Fruit fly (Drosophila melanogaster) whole organism, embryonic: Measurements from ENCODE around the gene sdk.

Source experiments
- Blimp-1 ChIP-seq: fragments of 200-800 bp; sonication (Bioruptor generic); optimal IDR thresholded peaks from 3 replicates; lab custom pipeline; 2018; ENCODE audit warnings: missing biosample characterization, missing genetic modification characterization, mild to moderate bottlenecking, moderate library complexity, missing genetic modification reagents
- Bteb2 ChIP-seq: fragments of 200-800 bp; sonication (Bioruptor generic); optimal IDR thresholded peaks from 2 replicates; lab custom pipeline; 2016; ENCODE audit warnings: missing biosample characterization, missing genetic modification characterization
- CG10979 ChIP-seq: fragments of 200-800 bp; sonication (Bioruptor generic); optimal IDR thresholded peaks from 2 replicates; lab custom pipeline; 2018; ENCODE audit warnings: missing biosample characterization, mild to moderate bottlenecking, missing genetic modification characterization, moderate library complexity
- CG11560 ChIP-seq: fragments of 200-800 bp; sonication (Bioruptor generic); IDR thresholded peaks from 3 replicates; pipeline ENCODE4 v1.3.6; 2022; ENCODE audit warnings: missing biosample characterization, missing genetic modification characterization
- CG11696 ChIP-seq: fragments of 200-800 bp; sonication (Bioruptor generic); IDR thresholded peaks from 2 replicates; pipeline ENCODE4 v1.3.6; 2022; ENCODE audit warnings: missing biosample characterization, missing genetic modification characterization
- CG12769 ChIP-seq: fragments of 200-800 bp; sonication (Bioruptor generic); optimal IDR thresholded peaks from 2 replicates; lab custom pipeline; 2019; ENCODE audit warnings: missing biosample characterization, mild to moderate bottlenecking, missing genetic modification characterization, moderate library complexity
- CG13287 ChIP-seq: fragments of 200-800 bp; sonication (Bioruptor generic); IDR thresholded peaks from 2 replicates; pipeline ENCODE4 v1.3.6; 2022; ENCODE audit warnings: missing biosample characterization, missing genetic modification characterization; ENCODE audit not compliant: partially characterized antibody
- CG15601 ChIP-seq: fragments of 200-800 bp; sonication (Bioruptor generic); optimal IDR thresholded peaks from 3 replicates; lab custom pipeline; 2019; ENCODE audit warnings: missing biosample characterization, mild to moderate bottlenecking, missing genetic modification characterization, moderate library complexity
- CG17186 ChIP-seq: fragments of 200-800 bp; sonication (Bioruptor generic); optimal IDR thresholded peaks from 3 replicates; lab custom pipeline; 2017; ENCODE audit warnings: missing biosample characterization, missing genetic modification reagents, missing genetic modification characterization
- CG17385 ChIP-seq: fragments of 200-800 bp; sonication (Bioruptor generic); optimal IDR thresholded peaks from 3 replicates; lab custom pipeline; 2018; ENCODE audit warnings: missing biosample characterization, mild to moderate bottlenecking, missing genetic modification characterization
- CG31224 ChIP-seq: fragments of 200-800 bp; sonication (Bioruptor generic); IDR thresholded peaks from 2 replicates; pipeline ENCODE4 v1.3.6; 2022; ENCODE audit warnings: missing biosample characterization, missing genetic modification characterization
- CG34422 ChIP-seq: fragments of 200-800 bp; sonication (Bioruptor generic); IDR thresholded peaks from 3 replicates; pipeline ENCODE4 v1.3.6; 2022; ENCODE audit warnings: missing biosample characterization, missing genetic modification characterization
- CG42726 ChIP-seq: fragments of 200-800 bp; sonication (Bioruptor generic); IDR thresholded peaks from 2 replicates; pipeline ENCODE4 v1.3.6; 2022; ENCODE audit warnings: missing biosample characterization, missing genetic modification characterization; ENCODE audit not compliant: partially characterized antibody
- CG5953 ChIP-seq: fragments of 200-800 bp; sonication (Bioruptor generic); IDR thresholded peaks from 2 replicates; pipeline ENCODE4 v1.3.6; 2022; ENCODE audit warnings: missing biosample characterization, missing genetic modification characterization
- CG6254 ChIP-seq: fragments of 200-800 bp; sonication (Bioruptor generic); optimal IDR thresholded peaks from 3 replicates; lab custom pipeline; 2017; ENCODE audit warnings: mild to moderate bottlenecking, missing biosample characterization, missing genetic modification reagents, missing genetic modification characterization
- CG6765 ChIP-seq: fragments of 200-800 bp; sonication (Bioruptor generic); optimal IDR thresholded peaks from 3 replicates; lab custom pipeline; 2017; ENCODE audit warnings: missing biosample characterization, mild to moderate bottlenecking, missing genetic modification characterization
- CG6813 ChIP-seq: fragments of 200-800 bp; sonication (Bioruptor generic); optimal IDR thresholded peaks from 2 replicates; lab custom pipeline; 2017; ENCODE audit warnings: missing biosample characterization, missing genetic modification characterization, mild to moderate bottlenecking, moderate library complexity, missing genetic modification reagents
- CG7928 ChIP-seq: fragments of 200-800 bp; sonication (Bioruptor generic); optimal IDR thresholded peaks from 2 replicates; lab custom pipeline; 2017; ENCODE audit warnings: missing biosample characterization, mild to moderate bottlenecking, missing genetic modification characterization
- CG8944 ChIP-seq: fragments of 200-800 bp; sonication (Bioruptor generic); optimal IDR thresholded peaks from 3 replicates; lab custom pipeline; 2016; ENCODE audit warnings: missing biosample characterization, missing genetic modification characterization
- CG9797 ChIP-seq: fragments of 200-800 bp; sonication (Bioruptor generic); optimal IDR thresholded peaks from 3 replicates; lab custom pipeline; 2018; ENCODE audit warnings: missing biosample characterization, mild to moderate bottlenecking, missing genetic modification characterization
- Chrac-16 ChIP-seq: fragments of 200-800 bp; sonication (Bioruptor generic); optimal IDR thresholded peaks from 3 replicates; lab custom pipeline; 2016; ENCODE audit warnings: missing biosample characterization, missing genetic modification characterization
- Doc3 ChIP-seq: fragments of 200-800 bp; sonication (Bioruptor generic); IDR thresholded peaks from 3 replicates; pipeline ENCODE4 v1.3.6; 2022; ENCODE audit warnings: missing biosample characterization, missing genetic modification characterization; ENCODE audit not compliant: partially characterized antibody
- Ets97D ChIP-seq: fragments of 200-800 bp; sonication (Bioruptor generic); optimal IDR thresholded peaks from 3 replicates; lab custom pipeline; 2016; ENCODE audit warnings: missing biosample characterization, missing genetic modification characterization
- Fer3 ChIP-seq: fragments of 200-800 bp; sonication (Bioruptor generic); optimal IDR thresholded peaks from 2 replicates; lab custom pipeline; 2018; ENCODE audit warnings: missing biosample characterization, mild to moderate bottlenecking, missing genetic modification characterization, moderate library complexity
- Hand ChIP-seq: fragments of 200-800 bp; sonication (Bioruptor generic); optimal IDR thresholded peaks from 2 replicates; lab custom pipeline; 2017; ENCODE audit warnings: mild to moderate bottlenecking, missing biosample characterization, missing genetic modification reagents, missing genetic modification characterization
- NC2α ChIP-seq: fragments of 200-800 bp; sonication (Bioruptor generic); optimal IDR thresholded peaks from 2 replicates; lab custom pipeline; 2016; ENCODE audit warnings: missing biosample characterization, missing genetic modification characterization
- NC2β ChIP-seq: fragments of 200-800 bp; sonication (Bioruptor generic); optimal IDR thresholded peaks from 2 replicates; lab custom pipeline; 2016; ENCODE audit warnings: missing biosample characterization, missing genetic modification characterization
- NFAT ChIP-seq: fragments of 200-800 bp; sonication (Bioruptor generic); IDR thresholded peaks from 2 replicates; pipeline ENCODE4 v1.3.6; 2022; ENCODE audit warnings: missing biosample characterization, missing genetic modification characterization
- Nf-YC ChIP-seq: fragments of 200-800 bp; optimal IDR thresholded peaks from 3 replicates; lab custom pipeline; 2019; ENCODE audit warnings: missing biosample characterization, mild to moderate bottlenecking, missing genetic modification characterization, moderate library complexity
- Oli ChIP-seq: fragments of 200-800 bp; sonication (Bioruptor generic); optimal IDR thresholded peaks from 2 replicates; lab custom pipeline; 2018; ENCODE audit warnings: missing biosample characterization, mild to moderate bottlenecking, missing genetic modification characterization, moderate library complexity
- Opbp ChIP-seq: fragments of 200-800 bp; sonication (Bioruptor generic); IDR thresholded peaks from 3 replicates; pipeline ENCODE4 v1.3.6; 2022; ENCODE audit warnings: missing biosample characterization, missing genetic modification characterization; ENCODE audit not compliant: partially characterized antibody
- Poxn ChIP-seq: fragments of 200-800 bp; sonication (Bioruptor generic); IDR thresholded peaks from 2 replicates; pipeline ENCODE4 v1.3.6; 2022; ENCODE audit warnings: missing biosample characterization, missing genetic modification characterization
- Spps ChIP-seq: fragments of 200-800 bp; sonication (Bioruptor generic); optimal IDR thresholded peaks from 2 replicates; lab custom pipeline; 2018; ENCODE audit warnings: missing biosample characterization, mild to moderate bottlenecking, missing genetic modification characterization
- crol ChIP-seq: fragments of 200-800 bp; sonication (Bioruptor generic); IDR thresholded peaks from 2 replicates; pipeline ENCODE4 v1.3.6; 2022; ENCODE audit warnings: missing biosample characterization, missing genetic modification characterization
- dmrt99B ChIP-seq: fragments of 200-800 bp; sonication (Bioruptor generic); optimal IDR thresholded peaks from 2 replicates; lab custom pipeline; 2018; ENCODE audit warnings: missing biosample characterization, mild to moderate bottlenecking, missing genetic modification characterization, moderate library complexity
- ems ChIP-seq: fragments of 200-800 bp; sonication (Bioruptor generic); optimal IDR thresholded peaks from 3 replicates; lab custom pipeline; 2016; ENCODE audit warnings: missing biosample characterization, missing genetic modification characterization
- fd96Cb ChIP-seq: fragments of 200-800 bp; sonication (Bioruptor generic); optimal IDR thresholded peaks from 2 replicates; lab custom pipeline; 2018; ENCODE audit warnings: missing biosample characterization, mild to moderate bottlenecking, missing genetic modification characterization, moderate library complexity
- gsb ChIP-seq: fragments of 200-800 bp; sonication (Bioruptor generic); IDR thresholded peaks from 2 replicates; pipeline ENCODE4 v1.3.6; 2022; ENCODE audit warnings: missing biosample characterization, missing genetic modification characterization
- gsb-n ChIP-seq: fragments of 200-800 bp; sonication (Bioruptor generic); optimal IDR thresholded peaks from 3 replicates; lab custom pipeline; 2018; ENCODE audit warnings: missing biosample characterization, mild to moderate bottlenecking, missing genetic modification characterization
- h ChIP-seq: fragments of >200 bp; optimal IDR thresholded peaks from 2 replicates; lab custom pipeline; 2017
- jumu ChIP-seq: fragments of 200-800 bp; sonication (Bioruptor generic); optimal IDR thresholded peaks from 3 replicates; lab custom pipeline; 2016; ENCODE audit warnings: missing biosample characterization, missing genetic modification characterization
- lmd ChIP-seq: fragments of 200-800 bp; sonication (Bioruptor generic); IDR thresholded peaks from 2 replicates; pipeline ENCODE4 v1.3.6; 2022; ENCODE audit warnings: missing biosample characterization, missing genetic modification characterization
- org-1 ChIP-seq: fragments of 200-800 bp; sonication (Bioruptor generic); optimal IDR thresholded peaks from 2 replicates; lab custom pipeline; 2017; ENCODE audit warnings: missing biosample characterization, missing genetic modification characterization
- p53 ChIP-seq: fragments of 200-800 bp; sonication (Bioruptor generic); optimal IDR thresholded peaks from 2 replicates; lab custom pipeline; 2016; ENCODE audit warnings: missing biosample characterization, missing genetic modification characterization
- pita ChIP-seq: fragments of 200-800 bp; sonication (Bioruptor generic); optimal IDR thresholded peaks from 2 replicates; lab custom pipeline; 2017; ENCODE audit warnings: missing biosample characterization, mild to moderate bottlenecking, missing genetic modification characterization
- sr ChIP-seq: fragments of 200-800 bp; sonication (Bioruptor generic); IDR thresholded peaks from 3 replicates; pipeline ENCODE4 v1.3.6; 2022; ENCODE audit warnings: missing biosample characterization, missing genetic modification characterization
- sug ChIP-seq: fragments of 200-800 bp; optimal IDR thresholded peaks from 2 replicates; lab custom pipeline; 2019; ENCODE audit warnings: missing biosample characterization, mild to moderate bottlenecking, missing genetic modification characterization, moderate library complexity
- tna ChIP-seq: fragments of 200-800 bp; sonication (Bioruptor generic); IDR thresholded peaks from 2 replicates; pipeline ENCODE4 v1.3.6; 2022; ENCODE audit warnings: missing biosample characterization, missing genetic modification characterization; ENCODE audit not compliant: partially characterized antibody
- trh ChIP-seq: fragments of 200-800 bp; sonication (Bioruptor generic); optimal IDR thresholded peaks from 2 replicates; lab custom pipeline; 2016; ENCODE audit warnings: missing biosample characterization, missing genetic modification characterization
- zen ChIP-seq: fragments of 200-800 bp; sonication (Bioruptor generic); optimal IDR thresholded peaks from 3 replicates; lab custom pipeline; 2018; ENCODE audit warnings: missing biosample characterization, mild to moderate bottlenecking, missing genetic modification characterization, moderate library complexity

sdk gene

DNA sequence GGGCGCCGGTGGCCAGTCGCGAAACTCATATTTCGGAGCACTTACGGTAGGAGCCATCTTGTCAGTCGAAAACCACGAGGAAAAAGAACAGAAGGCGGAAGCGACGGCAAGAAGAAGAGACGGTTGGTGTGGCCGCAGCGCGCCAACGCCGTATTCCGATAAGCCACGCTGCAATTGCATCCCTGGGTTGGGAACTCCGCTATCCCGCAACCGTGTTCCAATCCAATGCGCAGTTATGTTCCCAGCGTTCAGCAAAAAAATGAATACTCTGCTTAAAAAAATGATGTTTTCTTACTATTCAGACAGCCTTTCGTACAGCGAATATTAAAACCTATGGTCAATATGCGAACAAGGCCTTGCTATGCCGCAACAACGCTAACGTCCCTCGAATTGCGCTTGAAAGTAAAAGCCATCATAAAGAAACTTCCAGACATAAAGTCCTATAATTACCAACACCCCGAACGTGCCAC lies 78.4 kb downstream of the sdk start, which contains the start of gene RpL22 (continued):
- TF ChIP-seq Doc3 (GFP tag; lab: Robert Waterston, UW) (no peak), tna (GFP tag; lab: Robert Waterston, UW) (no peak), Ets97D (GFP tag; lab: Kevin White, UChicago) (peak; percentile 100), CG9797 (GFP tag; lab: Kevin White, UChicago) (peak; percentile 99), crol (peak; percentile 19), sr (GFP tag; lab: Robert Waterston, UW) (peak; percentile 88), fd96Cb (tag; lab: Kevin White, UChicago) (peak; percentile 53), Spps (peak; percentile 50), Poxn (GFP tag; lab: Robert Waterston, UW) (no peak), CG10979 (tag; lab: Kevin White, UChicago) (peak; percentile 72), CG34422 (peak; percentile 83), NFAT (GFP tag; lab: Robert Waterston, UW) (peak; percentile 90), Chrac-16 (GFP tag; lab: Kevin White, UChicago) (peak; percentile 51), p53 (peak; percentile 94), gsb (GFP tag; lab: Robert Waterston, UW) (peak; percentile 62), CG8944 (GFP tag; lab: Kevin White, UChicago) (peak; percentile 75), CG12769 (peak; percentile 91), CG11560 (tag; lab: Robert Waterston, UW) (peak; percentile 82), Oli (peak; percentile 60), org-1 (peak; percentile 89), CG17385 (GFP tag; lab: Kevin White, UChicago) (peak; percentile 96), CG6765 (GFP tag; lab: Kevin White, UChicago) (peak; percentile 95), CG42726 (GFP tag; lab: Robert Waterston, UW) (no peak), Blimp-1 (GFP tag; lab: Kevin White, UChicago) (peak; percentile 70), jumu (peak; percentile 75), NC2α (GFP tag; lab: Kevin White, UChicago) (peak; percentile 86), Opbp (GFP tag; lab: Robert Waterston, UW) (peak; percentile 70; the same call in 1 of the 3 replicates), Bteb2 (peak; percentile 87), CG7928 (GFP tag; lab: Kevin White, UChicago) (peak; percentile 87), pita (GFP tag; lab: Kevin White, UChicago) (peak; percentile 95), CG15601 (tag; lab: Kevin White, UChicago) (peak; percentile 76), Nf-YC (tag; lab: Kevin White, UChicago) (peak; percentile 77), Hand (GFP tag; lab: Kevin White, UChicago) (peak; percentile 71), CG11696 (GFP tag; lab: Robert Waterston, UW) (peak; percentile 61; the same call in 1 of the 2 replicates), h (lab: Kevin White, UChicago) (no peak), ems (GFP tag; lab: Kevin White, UChicago) (peak; percentile 86), zen (tag; lab: Kevin White, UChicago) (peak; percentile 71), dmrt99B (tag; lab: Kevin White, UChicago) (peak; percentile 72), lmd (GFP tag; lab: Robert Waterston, UW) (peak; percentile 67), CG17186 (GFP tag; lab: Kevin White, UChicago) (peak; percentile 98), gsb-n (peak; percentile 80), NC2β (GFP tag; lab: Kevin White, UChicago) (peak; percentile 99), CG6254 (GFP tag; lab: Kevin White, UChicago) (peak; percentile 79), Fer3 (tag; lab: Kevin White, UChicago) (peak; percentile 82), CG31224 (peak; percentile 82), sug (tag; lab: Kevin White, UChicago) (peak; percentile 77), trh (GFP tag; lab: Kevin White, UChicago) (peak; percentile 54), CG6813 (GFP tag; lab: Kevin White, UChicago) (peak; percentile 95), CG13287 (GFP tag; lab: Robert Waterston, UW) (peak; percentile 59), CG5953 (peak; percentile 75)
